Worm (Caenorhabditis elegans) whole organism, L1 larva: ENCODE data around the gene ttr-13.

Experiments used
- ceh-8 ChIP-seq: fragments of 200-800 bp; sonication (Bioruptor generic); optimal IDR thresholded peaks from 2 replicates; lab custom pipeline; 2018; ENCODE audit warnings: mild to moderate bottlenecking, missing genetic modification characterization, moderate library complexity, missing compliant biosample characterization
- dpl-1 ChIP-seq, 3 experiments: fragments of 150-350 bp in 2 of 3; sonication (generic microtip) in 1 of 3; optimal IDR thresholded peaks; 2 replicates each; lab custom pipeline; 2014 to 2017; ENCODE audit warnings: missing biosample characterization in 3 of 3, missing genetic modification characterization in 3 of 3, missing genetic modification reagents in 3 of 3
- egl-27 ChIP-seq, 2 experiments: fragments of 150-350 bp in 1 of 2; sonication (generic microtip); optimal IDR thresholded peaks; 3 replicates each; lab custom pipeline; 2017 to 2018; ENCODE audit warnings: missing biosample characterization in 2 of 2, missing genetic modification characterization in 2 of 2, missing genetic modification reagents in 2 of 2
- nhr-237 ChIP-seq: fragments of 150-350 bp; optimal IDR thresholded peaks from 2 replicates; lab custom pipeline; 2014; ENCODE audit warnings: missing biosample characterization, missing genetic modification characterization
- nhr-28 ChIP-seq: fragments of 150-350 bp; optimal IDR thresholded peaks from 2 replicates; lab custom pipeline; 2014; ENCODE audit warnings: missing biosample characterization, missing genetic modification characterization
- skn-1 ChIP-seq: fragments of 150-350 bp; optimal IDR thresholded peaks from 2 replicates; lab custom pipeline; 2014; ENCODE audit warnings: missing biosample characterization, missing genetic modification characterization
- sox-4 ChIP-seq: sonication (generic microtip); optimal IDR thresholded peaks from 2 replicates; lab custom pipeline; 2016; ENCODE audit warnings: missing genetic modification characterization, missing compliant biosample characterization

ce11 chrV:20594746-20595145 is 42.0 kb downstream of the ttr-13 start, which contains the start of gene F26F2.10:
- TF ChIP-seq sox-4 (tag; lab: Kevin White, UChicago): no peak
- no peak for TF ChIP-seq skn-1 (tag; lab: Kevin White, UChicago)
- TF ChIP-seq dpl-1 (GFP tag; optimal IDR thresholded peaks at IDR 0.05; lab: Kevin White, UChicago): no peak
- TF ChIP-seq nhr-28 (tag; lab: Kevin White, UChicago): no peak
- no peak for TF ChIP-seq ceh-8
- no peak for TF ChIP-seq egl-27 (tag; optimal IDR thresholded peaks at IDR 0.05; lab: Kevin White, UChicago)
- TF ChIP-seq nhr-237 (tag; lab: Kevin White, UChicago): no peak
